Worm (Caenorhabditis elegans): ENCODE measurements around the gene nhr-79.
"Not testable (repeated sequence)": the region's sequence is repeated elsewhere in the genome, so short reads cannot be mapped to it uniquely, and the experiment has no call there.

DNA sequence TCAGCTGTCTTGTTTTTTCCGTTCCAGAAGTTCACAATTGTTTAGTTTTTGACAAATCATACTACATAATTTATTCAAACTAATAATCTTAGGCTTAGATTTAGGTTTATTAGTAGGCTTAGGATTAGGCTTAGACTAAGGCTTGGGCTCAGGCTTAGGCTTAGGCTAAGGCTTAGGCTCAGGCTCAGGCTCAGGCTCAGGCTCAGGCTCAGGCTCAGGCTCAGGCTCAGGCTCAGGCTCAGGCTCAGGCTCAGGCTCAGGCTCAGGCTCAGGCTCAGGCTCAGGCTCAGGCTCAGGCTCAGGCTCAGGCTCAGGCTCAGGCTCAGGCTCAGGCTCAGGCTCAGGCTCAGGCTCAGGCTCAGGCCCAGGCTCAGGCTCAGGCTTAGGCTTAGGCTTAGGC lies 17.3 kb upstream of the nhr-79 start:
- TF ChIP-seq mdl-1 (tag; optimal IDR thresholded peaks at IDR 0.05); sdz-12 (GFP tag; optimal IDR thresholded peaks at IDR 0.05); nhr-237 (tag; optimal IDR thresholded peaks at IDR 0.05); zag-1 (tag; optimal IDR thresholded peaks at IDR 0.05); fkh-10 (GFP tag; optimal IDR thresholded peaks at IDR 0.05); hif-1 (tag; optimal IDR thresholded peaks at IDR 0.05); lir-3 (tag; optimal IDR thresholded peaks at IDR 0.05); unc-62 (GFP tag; optimal IDR thresholded peaks at IDR 0.05 in 1 of 2); unc-62 (tag; optimal IDR thresholded peaks at IDR 0.05); egl-27 (tag; optimal IDR thresholded peaks at IDR 0.05): not testable (repeated sequence)

All from whole organism, L4 larva.